Worm (Caenorhabditis elegans): ENCODE data around the gene lam-2.

- no peak for TF ChIP-seq R02D3.7 (tag; optimal IDR thresholded peaks at IDR 0.05)
- no peak for TF ChIP-seq nhr-10 (tag; optimal IDR thresholded peaks at IDR 0.05)
- TF ChIP-seq snpc-4 (tag; optimal IDR thresholded peaks at IDR 0.05), result no peak
- TF ChIP-seq F13H6.1 (tag; optimal IDR thresholded peaks at IDR 0.05), result no peak
- TF ChIP-seq skn-1 (tag; optimal IDR thresholded peaks at IDR 0.05), result no peak
- TF ChIP-seq mab-5 (tag; optimal IDR thresholded peaks at IDR 0.05), result no peak
- no peak for TF ChIP-seq nhr-77 (tag; optimal IDR thresholded peaks at IDR 0.05)
Measured at ce11 chrX:7099049-7099448, 52.0 kb downstream of the lam-2 start.

Data from whole organism, L2 larva.